Fruit fly (Drosophila melanogaster) whole organism: Measurements from ENCODE around the gene TrpRS.

Experiments
- pan ChIP-seq: fragments of >200 bp; optimal IDR thresholded peaks from 2 replicates; lab custom pipeline; 2017
- psq ChIP-seq: fragments of >200 bp; optimal IDR thresholded peaks from 2 replicates; lab custom pipeline; 2017
- usp ChIP-seq: fragments of >200 bp; optimal IDR thresholded peaks from 2 replicates; lab custom pipeline; 2017; ENCODE audit warnings: missing biosample characterization, missing genetic modification characterization, mixed read lengths

DNA sequence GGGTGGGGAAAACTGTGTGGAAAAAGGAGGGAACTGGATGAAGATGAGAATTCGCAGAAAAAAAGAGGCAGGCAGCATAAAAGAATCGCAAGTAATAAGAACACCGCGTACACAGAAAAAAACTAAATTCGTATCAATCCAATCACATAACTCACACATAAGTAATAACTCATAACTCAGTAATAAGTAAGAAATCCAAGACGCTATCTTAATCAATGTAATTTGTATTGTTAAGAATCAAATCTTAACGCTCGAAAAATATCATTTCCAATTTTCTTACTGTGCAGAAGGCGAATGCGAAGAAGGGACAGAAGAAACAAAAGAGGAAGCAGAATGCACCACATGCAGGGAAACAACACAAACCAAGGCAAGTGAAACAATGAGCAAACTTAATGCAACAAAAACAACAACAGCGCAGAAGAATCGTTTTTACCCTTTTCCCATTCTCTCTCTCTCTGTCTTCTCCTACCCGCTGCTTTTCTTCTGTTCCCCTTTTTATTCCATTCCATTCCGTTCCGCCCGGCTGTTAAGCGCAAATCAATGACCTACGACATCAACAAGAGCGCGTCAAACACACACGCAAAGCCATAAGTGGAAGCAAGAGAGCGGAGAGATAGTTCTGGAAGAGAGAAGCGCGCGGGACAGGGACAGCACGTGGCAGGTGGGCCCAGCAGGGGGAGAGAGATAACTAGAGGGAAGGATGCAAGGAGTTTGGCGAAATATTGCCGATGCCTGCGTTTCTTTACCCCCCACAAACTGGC is 37.4 kb downstream of the TrpRS start:
- TF ChIP-seq usp (GFP tag; lab: Kevin White, UChicago) (no peak), pan (lab: Kevin White, UChicago) (no peak), psq (lab: Kevin White, UChicago) (peak; percentile 35)
